Fruit fly (Drosophila melanogaster): Measurements from ENCODE around the gene CG9555.

DNA sequence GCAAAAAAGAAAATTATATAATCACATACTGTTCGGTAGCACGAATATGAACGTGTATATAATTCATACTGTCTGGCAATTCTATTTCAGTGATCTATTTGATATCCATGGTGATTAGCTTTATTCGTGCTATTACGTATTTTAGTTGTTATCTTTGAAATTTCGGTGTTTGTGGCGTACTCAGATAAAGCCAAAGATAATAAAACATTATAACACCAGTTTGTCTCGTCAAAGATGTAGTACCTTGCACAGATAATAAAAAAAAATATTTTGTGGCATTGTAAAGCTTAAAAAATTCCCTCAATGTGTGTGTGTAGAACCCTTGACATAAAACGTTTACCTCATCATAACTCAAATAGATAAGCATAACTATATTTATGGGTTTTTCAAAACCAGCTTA is 43.5 kb upstream of the CG9555 start:
- TF ChIP-seq psq (optimal IDR thresholded peaks at IDR 0.05) (no peak), ttk (optimal IDR thresholded peaks at IDR 0.05) (no peak), Myc (optimal IDR thresholded peaks at IDR 0.05) (no peak), h (optimal IDR thresholded peaks at IDR 0.05) (no peak)

Measured in Kc167 (cell line).